Worm (Caenorhabditis elegans) whole organism, L1 larva: Measurements from ENCODE around the gene npr-9.

Experiments used
- C16A3.4 ChIP-seq: fragments of 150-350 bp; optimal IDR thresholded peaks from 2 replicates; lab custom pipeline; 2014; ENCODE audit warnings: missing biosample characterization, missing genetic modification characterization
- C34B4.2 ChIP-seq: sonication (generic microtip); optimal IDR thresholded peaks from 2 replicates; lab custom pipeline; 2017; ENCODE audit warnings: mild to moderate bottlenecking, missing genetic modification characterization, missing compliant biosample characterization
- F16B12.6 ChIP-seq: fragments of 150-350 bp; optimal IDR thresholded peaks from 2 replicates; lab custom pipeline; 2014; ENCODE audit warnings: missing biosample characterization, missing genetic modification characterization
- Y116A8C.19 ChIP-seq: sonication (generic microtip); optimal IDR thresholded peaks from 2 replicates; lab custom pipeline; 2016; ENCODE audit warnings: missing compliant biosample characterization, missing genetic modification characterization, borderline replicate concordance
- alr-1 ChIP-seq: fragments of 200-800 bp; sonication (Bioruptor generic); optimal IDR thresholded peaks from 2 replicates; lab custom pipeline; 2018; ENCODE audit warnings: borderline replicate concordance, mild to moderate bottlenecking, missing genetic modification characterization, missing compliant biosample characterization
- aly-2 ChIP-seq: fragments of 150-350 bp; optimal IDR thresholded peaks from 2 replicates; lab custom pipeline; 2014; ENCODE audit warnings: missing biosample characterization, missing genetic modification characterization
- ama-1 ChIP-seq: fragments of 150-350 bp; optimal IDR thresholded peaks from 2 replicates; lab custom pipeline; 2014
- blmp-1 ChIP-seq: fragments of 150-350 bp; optimal IDR thresholded peaks from 2 replicates; lab custom pipeline; 2014; ENCODE audit warnings: missing biosample characterization, missing genetic modification characterization
- ceh-63 ChIP-seq: fragments of 200-800 bp; sonication (Bioruptor generic); optimal IDR thresholded peaks from 2 replicates; lab custom pipeline; 2018; ENCODE audit warnings: mild to moderate bottlenecking, missing genetic modification characterization, missing compliant biosample characterization
- ceh-8 ChIP-seq: fragments of 200-800 bp; sonication (Bioruptor generic); optimal IDR thresholded peaks from 2 replicates; lab custom pipeline; 2018; ENCODE audit warnings: mild to moderate bottlenecking, missing genetic modification characterization, moderate library complexity, missing compliant biosample characterization
- ceh-88 ChIP-seq: fragments of 200-800 bp; sonication (Bioruptor generic); IDR thresholded peaks from 2 replicates; pipeline ENCODE4 v1.3.6; 2022; ENCODE audit warnings: missing genetic modification characterization, missing compliant biosample characterization
- ces-1 ChIP-seq: fragments of 150-350 bp; optimal IDR thresholded peaks from 2 replicates; lab custom pipeline; 2014; ENCODE audit warnings: missing biosample characterization, missing genetic modification reagents, missing genetic modification characterization
- efl-1 ChIP-seq, 4 experiments: fragments of 150-350 bp; optimal IDR thresholded peaks in 3 of 4; peaks in 1 of 4; 1 replicate in 1 of 4; 2 replicates in 3 of 4; lab custom pipeline; 2014; ENCODE audit warnings: missing biosample characterization in 2 of 4, missing genetic modification characterization in 2 of 4, missing genetic modification reagents in 2 of 4
- egl-13 ChIP-seq: sonication (generic microtip); optimal IDR thresholded peaks from 2 replicates; lab custom pipeline; 2016; ENCODE audit warnings: missing genotype, missing genetic modification reagents, missing genetic modification characterization, missing compliant biosample characterization
- elt-3 ChIP-seq, 6 experiments: fragments of 150-350 bp in 1 of 6; sonication (generic microtip); optimal IDR thresholded peaks; 2 replicates each; lab custom pipeline; 2017 to 2018; ENCODE audit warnings: missing biosample characterization in 6 of 6, missing genetic modification characterization in 6 of 6, inconsistent platforms in 1 of 6
- fkh-10 ChIP-seq: sonication (generic microtip); optimal IDR thresholded peaks from 2 replicates; lab custom pipeline; 2017; ENCODE audit warnings: missing biosample characterization, missing genetic modification reagents, missing genetic modification characterization
- fkh-8 ChIP-seq: sonication (generic microtip); optimal IDR thresholded peaks from 2 replicates; lab custom pipeline; 2016; ENCODE audit warnings: mild to moderate bottlenecking, missing genetic modification characterization, missing compliant biosample characterization
- grh-1 ChIP-seq: fragments of 200-800 bp; sonication (Bioruptor generic); IDR thresholded peaks from 2 replicates; pipeline ENCODE4 v1.3.6; 2022; ENCODE audit warnings: missing genetic modification reagents, missing genetic modification characterization, missing compliant biosample characterization
- hlh-17 ChIP-seq: fragments of 200-800 bp; sonication (Bioruptor generic); optimal IDR thresholded peaks from 2 replicates; lab custom pipeline; 2018; ENCODE audit warnings: missing genetic modification characterization, mild to moderate bottlenecking, missing compliant biosample characterization, moderate library complexity, borderline replicate concordance
- hpl-2 ChIP-seq: fragments of 150-350 bp; optimal IDR thresholded peaks from 2 replicates; lab custom pipeline; 2014; ENCODE audit warnings: missing biosample characterization, missing genetic modification reagents, missing genetic modification characterization
- irx-1 ChIP-seq: sonication (generic microtip); optimal IDR thresholded peaks from 2 replicates; lab custom pipeline; 2016; ENCODE audit warnings: missing genetic modification characterization, missing compliant biosample characterization
- isw-1 ChIP-seq: fragments of 200-800 bp; sonication (Bioruptor generic); IDR thresholded peaks from 2 replicates; pipeline ENCODE4 v1.3.6; 2022; ENCODE audit warnings: missing genetic modification characterization, missing compliant biosample characterization
- lin-13 ChIP-seq: fragments of 150-350 bp; optimal IDR thresholded peaks from 2 replicates; lab custom pipeline; 2014; ENCODE audit warnings: missing biosample characterization, missing genetic modification reagents, missing genetic modification characterization
- lin-14 ChIP-seq: fragments of 200-800 bp; sonication (Bioruptor generic); optimal IDR thresholded peaks from 2 replicates; lab custom pipeline; 2018; ENCODE audit warnings: mild to moderate bottlenecking, missing genetic modification characterization, moderate library complexity, missing compliant biosample characterization
- lin-15B ChIP-seq: fragments of 150-350 bp; sonication (generic microtip); optimal IDR thresholded peaks from 3 replicates; lab custom pipeline; 2014; ENCODE audit warnings: missing biosample characterization, missing genetic modification characterization
- lin-35 ChIP-seq, 2 experiments: fragments of 150-350 bp; optimal IDR thresholded peaks; 2 replicates each; lab custom pipeline; 2014; ENCODE audit warnings: missing biosample characterization in 2 of 2, missing genetic modification characterization in 2 of 2, missing genetic modification reagents in 2 of 2
- mab-9 ChIP-seq: fragments of 200-800 bp; sonication (Bioruptor generic); IDR thresholded peaks from 2 replicates; pipeline ENCODE4 v1.3.6; 2022; ENCODE audit warnings: missing genetic modification reagents, missing genetic modification characterization, missing compliant biosample characterization
- nhr-11 ChIP-seq: fragments of 150-350 bp; optimal IDR thresholded peaks from 2 replicates; lab custom pipeline; 2014; ENCODE audit warnings: missing biosample characterization, missing genetic modification characterization
- nhr-20 ChIP-seq: sonication (generic microtip); optimal IDR thresholded peaks from 2 replicates; lab custom pipeline; 2016; ENCODE audit warnings: mild to moderate bottlenecking, missing genetic modification characterization, missing compliant biosample characterization
- nhr-47 ChIP-seq: sonication (generic microtip); optimal IDR thresholded peaks from 2 replicates; lab custom pipeline; 2016; ENCODE audit warnings: mild to moderate bottlenecking, missing genetic modification characterization, moderate library complexity, missing compliant biosample characterization
- nhr-76 ChIP-seq: sonication (generic microtip); optimal IDR thresholded peaks from 2 replicates; lab custom pipeline; 2017; ENCODE audit warnings: missing biosample characterization, missing genetic modification characterization
- nhr-77 ChIP-seq: fragments of 150-350 bp; optimal IDR thresholded peaks from 2 replicates; lab custom pipeline; 2014; ENCODE audit warnings: missing biosample characterization, missing genetic modification characterization
- nhr-84 ChIP-seq: sonication (generic microtip); optimal IDR thresholded peaks from 2 replicates; lab custom pipeline; 2017; ENCODE audit warnings: missing biosample characterization, missing genetic modification characterization
- nhr-85 ChIP-seq: sonication (generic microtip); peaks from one replicate; lab custom pipeline; 2016; ENCODE audit warnings: missing genetic modification characterization, inconsistent platforms, missing compliant biosample characterization
- pag-3 ChIP-seq: sonication (generic microtip); optimal IDR thresholded peaks from 2 replicates; lab custom pipeline; 2017; ENCODE audit warnings: missing genetic modification characterization, mild to moderate bottlenecking, missing compliant biosample characterization, antibody characterized with exemption, borderline replicate concordance; ENCODE audit not compliant: insufficient read depth
- pax-3 ChIP-seq: fragments of 200-800 bp; sonication (Bioruptor generic); optimal IDR thresholded peaks from 2 replicates; lab custom pipeline; 2018; ENCODE audit warnings: mild to moderate bottlenecking, missing genetic modification characterization, moderate library complexity, missing compliant biosample characterization
- sup-37 ChIP-seq: fragments of 200-800 bp; sonication (Bioruptor generic); optimal IDR thresholded peaks from 2 replicates; lab custom pipeline; 2018; ENCODE audit warnings: mild to moderate bottlenecking, missing genetic modification characterization, missing compliant biosample characterization
- tlp-1 ChIP-seq: fragments of 150-350 bp; optimal IDR thresholded peaks from 2 replicates; lab custom pipeline; 2014; ENCODE audit warnings: missing biosample characterization, missing genetic modification characterization
- unc-130 ChIP-seq: fragments of 150-350 bp; optimal IDR thresholded peaks from 2 replicates; lab custom pipeline; 2017; ENCODE audit warnings: missing biosample characterization, missing genetic modification characterization, inconsistent platforms
- unc-30 ChIP-seq: sonication (generic microtip); optimal IDR thresholded peaks from 2 replicates; lab custom pipeline; 2017; ENCODE audit warnings: missing biosample characterization, missing genetic modification characterization
- unc-62 ChIP-seq: fragments of 150-350 bp; optimal IDR thresholded peaks from 2 replicates; lab custom pipeline; 2014; ENCODE audit warnings: missing biosample characterization, missing genetic modification reagents, missing genetic modification characterization
- unc-98 ChIP-seq: fragments of 200-800 bp; sonication (Bioruptor generic); IDR thresholded peaks from 2 replicates; pipeline ENCODE4 v1.3.6; 2022; ENCODE audit warnings: missing genetic modification characterization, missing compliant biosample characterization
- zag-1 ChIP-seq: fragments of 150-350 bp; optimal IDR thresholded peaks from 2 replicates; lab custom pipeline; 2014; ENCODE audit warnings: missing biosample characterization, missing genetic modification characterization
- ztf-4 ChIP-seq: fragments of 150-350 bp; optimal IDR thresholded peaks from 2 replicates; lab custom pipeline; 2014; ENCODE audit warnings: missing biosample characterization, missing genetic modification characterization

The npr-9 gene

DNA sequence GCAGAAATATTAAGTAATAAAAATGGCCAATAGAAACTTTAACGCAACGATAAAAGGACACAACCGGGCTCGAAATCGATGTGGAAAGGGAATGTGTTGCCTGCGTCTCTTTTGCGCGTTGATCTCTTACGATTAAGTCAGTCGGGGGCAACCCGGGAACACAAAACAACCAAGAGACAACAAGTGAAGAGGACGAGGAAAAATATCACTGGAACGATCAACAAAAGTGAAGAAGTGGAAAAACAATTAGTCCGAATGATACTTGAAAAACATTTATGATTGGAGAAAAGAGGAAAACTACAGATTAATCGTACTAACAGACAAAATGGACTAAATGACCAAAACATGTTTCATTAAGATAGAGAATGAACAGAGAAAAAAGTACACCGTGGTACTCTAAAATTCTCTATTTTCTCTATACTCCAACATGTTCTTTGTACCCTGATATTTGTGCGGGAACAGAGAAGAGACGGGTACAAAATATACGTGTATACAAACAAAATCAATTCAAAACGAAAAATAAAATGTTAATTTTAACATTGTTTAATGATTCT, 19.2 kb upstream of the npr-9 start, which contains the start of gene F08G12.5:
Gene F08G12.5 (minus strand): TSS at position 1 of the 554 bp plus-strand sequence.
- TF ChIP-seq nhr-76 (no peak), ces-1 (no peak), Y116A8C.19 (no peak), grh-1 (GFP tag; lab: Robert Waterston, UW) (no peak), blmp-1 (tag; lab: Kevin White, UChicago) (peak; percentile 43), lin-15B (tag; lab: Kevin White, UChicago) (no peak), isw-1 (no peak), unc-98 (GFP tag; lab: Robert Waterston, UW) (no peak), tlp-1 (no peak), lin-13 (GFP tag; lab: Kevin White, UChicago) (no peak), ztf-4 (tag; lab: Kevin White, UChicago) (no peak), nhr-47 (tag; lab: Kevin White, UChicago) (no peak), hpl-2 (GFP tag; lab: Kevin White, UChicago) (no peak), nhr-77 (tag; lab: Kevin White, UChicago) (no peak), sup-37 (GFP tag; lab: Kevin White, UChicago) (no peak), ceh-88 (GFP tag; lab: Robert Waterston, UW) (no peak), fkh-10 (GFP tag; lab: Kevin White, UChicago) (no peak), nhr-20 (tag; lab: Kevin White, UChicago) (peak; percentile 35), C34B4.2 (no peak), zag-1 (tag; lab: Kevin White, UChicago) (no peak), fkh-8 (no peak), unc-130 (tag; lab: Kevin White, UChicago) (no peak), ceh-63 (GFP tag; lab: Kevin White, UChicago) (no peak), unc-62 (no peak), alr-1 (tag; lab: Kevin White, UChicago) (no peak), nhr-84 (no peak), elt-3 (tag; optimal IDR thresholded peaks at IDR 0.05; lab: Kevin White, UChicago) (peak in 1 of 6 experiments; percentile 29), pax-3 (no peak), lin-35 (GFP tag; optimal IDR thresholded peaks at IDR 0.05; lab: Kevin White, UChicago) (no peak), egl-13 (tag; lab: Kevin White, UChicago) (no peak), nhr-85 (peak; percentile 74), lin-14 (GFP tag; lab: Kevin White, UChicago) (peak; percentile 34), pag-3 (tag; lab: Kevin White, UChicago) (no peak), hlh-17 (GFP tag; lab: Kevin White, UChicago) (no peak), nhr-11 (tag; lab: Kevin White, UChicago) (no peak), irx-1 (tag; lab: Kevin White, UChicago) (no peak), F16B12.6 (no peak), aly-2 (tag; lab: Kevin White, UChicago) (no peak), ama-1 (lab: Kevin White, UChicago) (no peak), efl-1 (optimal IDR thresholded peaks at IDR 0.05; lab: Kevin White, UChicago) (no peak), efl-1 (GFP tag; optimal IDR thresholded peaks at IDR 0.05 in 1 of 2; lab: Kevin White, UChicago) (peak in 1 of 2 experiments; percentile 63), C16A3.4 (no peak), mab-9 (GFP tag; lab: Robert Waterston, UW) (no peak), unc-30 (no peak), ceh-8 (GFP tag; lab: Kevin White, UChicago) (no peak)
